Fruit fly (Drosophila melanogaster) whole organism, embryonic: ENCODE measurements around the gene Rbp4.

Experiments used
- Abd-B ChIP-seq: fragments of 200-800 bp; sonication (Bioruptor generic); optimal IDR thresholded peaks from 2 replicates; lab custom pipeline; 2018; ENCODE audit warnings: missing biosample characterization, mild to moderate bottlenecking, missing genetic modification characterization, moderate library complexity
- Adf1 ChIP-seq: fragments of 200-800 bp; sonication (Bioruptor generic); IDR thresholded peaks from 2 replicates; pipeline ENCODE4 v1.3.6; 2022; ENCODE audit warnings: missing biosample characterization, missing genetic modification characterization
- Asciz ChIP-seq: fragments of 200-800 bp; sonication (Bioruptor generic); optimal IDR thresholded peaks from 2 replicates; lab custom pipeline; 2017; ENCODE audit warnings: missing biosample characterization, mild to moderate bottlenecking, missing genetic modification characterization, missing genetic modification reagents
- CG10462 ChIP-seq: fragments of 200-800 bp; sonication (Bioruptor generic); optimal IDR thresholded peaks from 2 replicates; lab custom pipeline; 2016; ENCODE audit warnings: missing biosample characterization, missing genetic modification characterization
- CG10654 ChIP-seq: fragments of 200-800 bp; sonication (Bioruptor generic); optimal IDR thresholded peaks from 2 replicates; lab custom pipeline; 2016; ENCODE audit warnings: missing biosample characterization, missing genetic modification characterization
- CG11085 ChIP-seq: fragments of 200-800 bp; sonication (Bioruptor generic); IDR thresholded peaks from 2 replicates; pipeline ENCODE4 v1.3.6; 2022; ENCODE audit warnings: missing biosample characterization, missing genetic modification characterization
- CG11560 ChIP-seq: fragments of 200-800 bp; sonication (Bioruptor generic); IDR thresholded peaks from 3 replicates; pipeline ENCODE4 v1.3.6; 2022; ENCODE audit warnings: missing biosample characterization, missing genetic modification characterization
- CG13894 ChIP-seq: fragments of 200-800 bp; sonication (Bioruptor generic); optimal IDR thresholded peaks from 3 replicates; lab custom pipeline; 2018; ENCODE audit warnings: missing biosample characterization, mild to moderate bottlenecking, missing genetic modification characterization, moderate library complexity
- CG14014 ChIP-seq: fragments of 200-800 bp; sonication (Bioruptor generic); IDR thresholded peaks from 2 replicates; pipeline ENCODE4 v1.3.6; 2022; ENCODE audit warnings: missing biosample characterization, missing genetic modification characterization
- CG14050 ChIP-seq: fragments of 200-800 bp; sonication (Bioruptor generic); IDR thresholded peaks from 3 replicates; pipeline ENCODE4 v1.3.6; 2022; ENCODE audit warnings: missing biosample characterization, missing genetic modification characterization
- CG17385 ChIP-seq: fragments of 200-800 bp; sonication (Bioruptor generic); optimal IDR thresholded peaks from 3 replicates; lab custom pipeline; 2018; ENCODE audit warnings: missing biosample characterization, mild to moderate bottlenecking, missing genetic modification characterization
- CG2129 ChIP-seq: fragments of 200-800 bp; sonication (Bioruptor generic); IDR thresholded peaks from 2 replicates; pipeline ENCODE4 v1.3.6; 2022; ENCODE audit warnings: missing biosample characterization, missing genetic modification characterization; ENCODE audit not compliant: partially characterized antibody
- CG30431 ChIP-seq: fragments of 200-800 bp; sonication (Bioruptor generic); optimal IDR thresholded peaks from 2 replicates; lab custom pipeline; 2017; ENCODE audit warnings: missing biosample characterization, missing genetic modification characterization
- CG33557 ChIP-seq: fragments of 200-800 bp; sonication (Bioruptor generic); optimal IDR thresholded peaks from 2 replicates; lab custom pipeline; 2019; ENCODE audit warnings: missing biosample characterization, mild to moderate bottlenecking, missing genetic modification characterization, moderate library complexity
- CG3407 ChIP-seq: fragments of 200-800 bp; sonication (Bioruptor generic); optimal IDR thresholded peaks from 2 replicates; lab custom pipeline; 2018; ENCODE audit warnings: missing biosample characterization, mild to moderate bottlenecking, missing genetic modification characterization
- CG6689 ChIP-seq: fragments of 200-800 bp; sonication (Bioruptor generic); IDR thresholded peaks from 2 replicates; pipeline ENCODE4 v1.3.6; 2022; ENCODE audit warnings: missing biosample characterization, missing genetic modification characterization
- CG7556 ChIP-seq: fragments of 200-800 bp; sonication (Bioruptor generic); optimal IDR thresholded peaks from 2 replicates; lab custom pipeline; 2017; ENCODE audit warnings: missing biosample characterization, mild to moderate bottlenecking, missing genetic modification characterization
- CG8765 ChIP-seq: fragments of 200-800 bp; sonication (Bioruptor generic); IDR thresholded peaks from 2 replicates; pipeline ENCODE4 v1.3.6; 2022; ENCODE audit warnings: missing biosample characterization, missing genetic modification characterization
- Dip2 ChIP-seq: fragments of 200-800 bp; sonication (Bioruptor generic); IDR thresholded peaks from 2 replicates; pipeline ENCODE4 v1.3.6; 2022; ENCODE audit warnings: missing biosample characterization, missing genetic modification characterization
- Fer3 ChIP-seq: fragments of 200-800 bp; sonication (Bioruptor generic); optimal IDR thresholded peaks from 2 replicates; lab custom pipeline; 2018; ENCODE audit warnings: missing biosample characterization, mild to moderate bottlenecking, missing genetic modification characterization, moderate library complexity
- Gug ChIP-seq: fragments of 200-800 bp; sonication (Bioruptor generic); IDR thresholded peaks from 4 replicates; pipeline ENCODE4 v1.3.6; 2022; ENCODE audit warnings: missing biosample characterization, missing genetic modification characterization
- HHEX ChIP-seq: fragments of 200-800 bp; sonication (Bioruptor generic); optimal IDR thresholded peaks from 3 replicates; lab custom pipeline; 2017; ENCODE audit warnings: missing biosample characterization, mild to moderate bottlenecking, missing genetic modification characterization, missing genetic modification reagents
- HLH4C ChIP-seq: fragments of 200-800 bp; sonication (Bioruptor generic); IDR thresholded peaks from 3 replicates; pipeline ENCODE4 v1.3.6; 2022; ENCODE audit warnings: missing biosample characterization, missing genetic modification characterization; ENCODE audit not compliant: partially characterized antibody
- Hand ChIP-seq: fragments of 200-800 bp; sonication (Bioruptor generic); optimal IDR thresholded peaks from 2 replicates; lab custom pipeline; 2017; ENCODE audit warnings: mild to moderate bottlenecking, missing biosample characterization, missing genetic modification reagents, missing genetic modification characterization
- Kr ChIP-seq: fragments of 200-800 bp; sonication (Bioruptor generic); optimal IDR thresholded peaks from 2 replicates; lab custom pipeline; 2017; ENCODE audit warnings: missing biosample characterization, mild to moderate bottlenecking, missing genetic modification characterization
- MESR4 ChIP-seq: fragments of 200-800 bp; sonication (Bioruptor generic); optimal IDR thresholded peaks from 2 replicates; lab custom pipeline; 2018; ENCODE audit warnings: missing biosample characterization, mild to moderate bottlenecking, missing genetic modification characterization, moderate library complexity
- Nf-YC ChIP-seq: fragments of 200-800 bp; optimal IDR thresholded peaks from 3 replicates; lab custom pipeline; 2019; ENCODE audit warnings: missing biosample characterization, mild to moderate bottlenecking, missing genetic modification characterization, moderate library complexity
- Poxn ChIP-seq: fragments of 200-800 bp; sonication (Bioruptor generic); IDR thresholded peaks from 2 replicates; pipeline ENCODE4 v1.3.6; 2022; ENCODE audit warnings: missing biosample characterization, missing genetic modification characterization
- Sin3A ChIP-seq: fragments of >200 bp; optimal IDR thresholded peaks from 2 replicates; lab custom pipeline; 2018
- chinmo ChIP-seq: fragments of 200-800 bp; sonication (Bioruptor generic); IDR thresholded peaks from 4 replicates; pipeline ENCODE4 v1.3.6; 2022; ENCODE audit warnings: missing biosample characterization, missing genetic modification characterization; ENCODE audit not compliant: partially characterized antibody
- dm ChIP-seq: fragments of 200-800 bp; sonication (Bioruptor generic); optimal IDR thresholded peaks from 3 replicates; lab custom pipeline; 2016; ENCODE audit warnings: missing biosample characterization, missing genetic modification characterization
- dmrt99B ChIP-seq: fragments of 200-800 bp; sonication (Bioruptor generic); optimal IDR thresholded peaks from 2 replicates; lab custom pipeline; 2018; ENCODE audit warnings: missing biosample characterization, mild to moderate bottlenecking, missing genetic modification characterization, moderate library complexity
- dysf ChIP-seq: fragments of 200-800 bp; sonication (Bioruptor generic); IDR thresholded peaks from 3 replicates; pipeline ENCODE4 v1.3.6; 2022; ENCODE audit warnings: missing biosample characterization, missing genetic modification characterization
- ems ChIP-seq: fragments of 200-800 bp; sonication (Bioruptor generic); optimal IDR thresholded peaks from 3 replicates; lab custom pipeline; 2016; ENCODE audit warnings: missing biosample characterization, missing genetic modification characterization
- gem ChIP-seq: fragments of 200-800 bp; sonication (Bioruptor generic); optimal IDR thresholded peaks from 2 replicates; lab custom pipeline; 2019; ENCODE audit warnings: missing biosample characterization, mild to moderate bottlenecking, missing genetic modification characterization, moderate library complexity
- hkb ChIP-seq, 2 experiments: fragments of 200-800 bp in 1 of 2; fragments of >200 bp in 1 of 2; sonication (Bioruptor generic) in 1 of 2; IDR thresholded peaks in 1 of 2; optimal IDR thresholded peaks in 1 of 2; 2 replicates each; pipeline versions ENCODE4 v1.3.6 to Lab custom; 2017 to 2022; ENCODE audit warnings: missing biosample characterization in 1 of 2, missing genetic modification characterization in 1 of 2
- jigr1 ChIP-seq: fragments of 200-800 bp; sonication (Bioruptor generic); IDR thresholded peaks from 3 replicates; pipeline ENCODE4 v1.3.6; 2022; ENCODE audit warnings: missing biosample characterization, missing genetic modification characterization
- jing ChIP-seq: fragments of 200-800 bp; sonication (Bioruptor generic); optimal IDR thresholded peaks from 2 replicates; lab custom pipeline; 2018; ENCODE audit warnings: missing biosample characterization, mild to moderate bottlenecking, missing genetic modification characterization
- lab ChIP-seq: fragments of 200-800 bp; sonication (Bioruptor generic); optimal IDR thresholded peaks from 3 replicates; lab custom pipeline; 2017; ENCODE audit warnings: missing biosample characterization, missing genetic modification characterization, mild to moderate bottlenecking, moderate library complexity, missing genetic modification reagents
- lbe ChIP-seq: fragments of 200-800 bp; sonication (Bioruptor generic); optimal IDR thresholded peaks from 2 replicates; lab custom pipeline; 2016; ENCODE audit warnings: missing biosample characterization, mild to moderate bottlenecking, missing genetic modification characterization
- lilli ChIP-seq: fragments of 200-800 bp; sonication (Bioruptor generic); optimal IDR thresholded peaks from 3 replicates; lab custom pipeline; 2016; ENCODE audit warnings: missing biosample characterization, missing genetic modification characterization
- nmo ChIP-seq: fragments of 200-800 bp; sonication (Bioruptor generic); optimal IDR thresholded peaks from 2 replicates; lab custom pipeline; 2018; ENCODE audit warnings: missing biosample characterization, mild to moderate bottlenecking, missing genetic modification characterization, moderate library complexity
- pb ChIP-seq: fragments of 200-800 bp; sonication (Bioruptor generic); optimal IDR thresholded peaks from 3 replicates; lab custom pipeline; 2016; ENCODE audit warnings: missing biosample characterization, missing genetic modification characterization
- pho ChIP-seq: fragments of 200-800 bp; sonication (Bioruptor generic); optimal IDR thresholded peaks from 2 replicates; lab custom pipeline; 2016; ENCODE audit warnings: missing biosample characterization, missing genetic modification characterization
- pnt ChIP-seq: fragments of 200-800 bp; sonication (Bioruptor generic); optimal IDR thresholded peaks from 3 replicates; lab custom pipeline; 2016; ENCODE audit warnings: missing biosample characterization, missing genetic modification characterization
- tna ChIP-seq: fragments of 200-800 bp; sonication (Bioruptor generic); IDR thresholded peaks from 2 replicates; pipeline ENCODE4 v1.3.6; 2022; ENCODE audit warnings: missing biosample characterization, missing genetic modification characterization; ENCODE audit not compliant: partially characterized antibody
- trem ChIP-seq: fragments of 200-800 bp; optimal IDR thresholded peaks from 3 replicates; lab custom pipeline; 2019; ENCODE audit warnings: missing biosample characterization, mild to moderate bottlenecking, missing genetic modification characterization, moderate library complexity
- vfl ChIP-seq: fragments of 200-800 bp; sonication (Bioruptor generic); optimal IDR thresholded peaks from 2 replicates; lab custom pipeline; 2016; ENCODE audit warnings: missing biosample characterization, missing genetic modification characterization
- zfh1 ChIP-seq: fragments of 200-800 bp; sonication (Bioruptor generic); IDR thresholded peaks from 3 replicates; pipeline ENCODE4 v1.3.6; 2022; ENCODE audit warnings: missing biosample characterization, missing genetic modification characterization

Rbp4 gene

DNA sequence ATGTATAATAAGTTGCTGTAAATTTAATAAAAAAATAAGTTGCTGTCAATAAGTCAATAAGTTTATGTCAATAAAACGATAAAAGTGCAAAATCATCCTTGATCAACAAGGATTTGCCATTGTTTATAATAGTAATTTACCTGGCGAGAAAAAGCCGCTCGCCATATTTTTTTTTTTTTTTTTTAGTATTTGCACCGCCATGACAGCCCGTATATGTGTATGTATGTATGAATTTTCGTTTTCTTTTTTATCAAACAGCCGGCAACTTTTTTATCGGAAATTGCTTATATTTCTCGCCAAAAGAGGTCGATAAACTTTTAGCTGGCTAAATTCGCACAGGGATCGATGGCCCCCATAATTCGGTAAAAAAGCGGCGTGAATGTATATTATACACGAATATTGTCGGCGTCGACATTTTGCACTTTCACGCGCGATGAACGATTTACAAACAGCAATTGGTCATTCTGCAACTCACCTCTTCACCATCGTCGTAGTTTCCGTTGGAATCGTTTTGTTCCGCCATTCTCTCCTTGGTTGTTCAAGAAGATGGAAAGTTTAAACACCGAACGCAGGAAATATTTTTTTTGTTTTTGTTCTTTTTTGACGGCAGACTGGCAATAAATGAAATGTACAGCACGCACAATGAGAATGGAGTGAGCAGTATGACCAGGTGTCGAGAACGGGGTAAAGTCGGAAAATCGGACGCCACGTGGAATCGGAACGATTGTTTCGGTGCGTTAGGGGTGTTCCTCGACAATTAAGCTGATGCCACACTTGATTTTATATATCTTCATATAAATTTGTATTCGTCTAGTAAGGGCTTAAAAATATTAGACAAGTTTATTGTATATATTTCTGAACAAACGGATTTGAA is 3.9 kb upstream of the Rbp4 start, which contains the start of gene Hrb87F (continued):
- TF ChIP-seq trem (tag; lab: Kevin White, UChicago) (no peak), vfl (GFP tag; lab: Kevin White, UChicago) (no peak), CG10462 (GFP tag; lab: Kevin White, UChicago) (no peak), CG13894 (tag; lab: Kevin White, UChicago) (no peak), jing (no peak), pnt (no peak), Nf-YC (tag; lab: Kevin White, UChicago) (no peak), Poxn (GFP tag; lab: Robert Waterston, UW) (no peak), jigr1 (GFP tag; lab: Robert Waterston, UW) (no peak), CG7556 (GFP tag; lab: Kevin White, UChicago) (no peak), CG14014 (GFP tag; lab: Robert Waterston, UW) (0 out of 2 replicates have a peak, but pooled peaks have one; percentile 5), Adf1 (no peak), Gug (GFP tag; lab: Robert Waterston, UW) (no peak; the same call in 3 of the 4 replicates), CG17385 (GFP tag; lab: Kevin White, UChicago) (no peak), CG33557 (no peak), CG11560 (tag; lab: Robert Waterston, UW) (no peak), lilli (GFP tag; lab: Kevin White, UChicago) (no peak), CG10654 (no peak), CG6689 (GFP tag; lab: Robert Waterston, UW) (no peak), Hand (GFP tag; lab: Kevin White, UChicago) (no peak), CG14050 (GFP tag; lab: Robert Waterston, UW) (no peak), HHEX (no peak), Dip2 (no peak), lab (no peak), CG30431 (no peak), zfh1 (0 out of 3 replicates have a peak, but pooled peaks have one; percentile 60), HLH4C (GFP tag; lab: Robert Waterston, UW) (no peak), MESR4 (GFP tag; lab: Kevin White, UChicago) (peak; percentile 85), nmo (GFP tag; lab: Kevin White, UChicago) (no peak), Sin3A (lab: Kevin White, UChicago) (peak; percentile 47), ems (GFP tag; lab: Kevin White, UChicago) (no peak), pho (GFP tag; lab: Kevin White, UChicago) (no peak), hkb (optimal IDR thresholded peaks at IDR 0.05; lab: Kevin White, UChicago) (no peak), hkb (GFP tag; IDR thresholded peaks at IDR 0.05; lab: Robert Waterston, UW) (0 out of 2 replicates have a peak, but pooled peaks have one; percentile 12), dmrt99B (tag; lab: Kevin White, UChicago) (no peak), tna (GFP tag; lab: Robert Waterston, UW) (no peak), Asciz (GFP tag; lab: Kevin White, UChicago) (no peak), dysf (GFP tag; lab: Robert Waterston, UW) (no peak), Abd-B (no peak), CG2129 (GFP tag; lab: Robert Waterston, UW) (no peak), Kr (no peak), chinmo (no peak), lbe (GFP tag; lab: Kevin White, UChicago) (peak; percentile 50), pb (GFP tag; lab: Kevin White, UChicago) (no peak), Fer3 (tag; lab: Kevin White, UChicago) (no peak), gem (no peak), CG8765 (GFP tag; lab: Robert Waterston, UW) (no peak), CG11085 (GFP tag; lab: Robert Waterston, UW) (0 out of 2 replicates have a peak, but pooled peaks have one; percentile 38), dm (GFP tag; lab: Kevin White, UChicago) (peak; percentile 9), CG3407 (no peak)
